Worm (Caenorhabditis elegans): ENCODE measurements around the gene snr-1.

The snr-1 gene

DNA sequence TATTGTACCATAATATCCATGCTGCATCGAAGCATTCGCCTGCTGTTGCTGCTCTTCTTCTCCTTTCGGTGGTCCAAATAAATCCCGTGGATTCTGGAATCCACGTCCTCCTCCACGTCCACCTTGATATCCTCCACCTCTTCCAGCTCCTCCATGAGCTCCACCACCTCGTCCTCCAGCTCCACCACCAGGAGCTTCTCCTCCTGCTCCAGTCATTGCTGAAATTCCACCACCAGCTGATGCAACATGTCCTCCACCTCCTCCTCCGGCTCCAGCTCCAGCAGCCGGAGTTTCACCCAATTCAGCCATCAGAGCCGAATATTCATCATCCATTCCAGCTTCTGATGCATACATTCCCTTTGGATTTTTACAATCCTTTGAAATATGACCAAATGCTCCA is 17.7 kb downstream of the snr-1 start:
- TF ChIP-seq aha-1 (tag) = peak; percentile 35
- TF ChIP-seq daf-8 (GFP tag; IDR thresholded peaks at IDR 0.05) = no peak
- TF ChIP-seq ceh-28 (tag; optimal IDR thresholded peaks at IDR 0.05) = no peak
- no peak for TF ChIP-seq nhr-77 (tag; optimal IDR thresholded peaks at IDR 0.05)
- TF ChIP-seq Y75B8A.6 (GFP tag; IDR thresholded peaks at IDR 0.05) = no peak
- TF ChIP-seq tra-1 (GFP tag; IDR thresholded peaks at IDR 0.05) = no peak
- TF ChIP-seq tag-97 (GFP tag; IDR thresholded peaks at IDR 0.05) = no peak
- TF ChIP-seq F10B5.3 (tag; optimal IDR thresholded peaks at IDR 0.05) = no peak
- peak; percentile 88 for TF ChIP-seq set-16 (GFP tag; IDR thresholded peaks at IDR 0.05)
- no peak for TF ChIP-seq daf-16 (GFP tag; optimal IDR thresholded peaks at IDR 0.05)
- no peak for TF ChIP-seq daf-16 (tag; optimal IDR thresholded peaks at IDR 0.05)

DNA sequence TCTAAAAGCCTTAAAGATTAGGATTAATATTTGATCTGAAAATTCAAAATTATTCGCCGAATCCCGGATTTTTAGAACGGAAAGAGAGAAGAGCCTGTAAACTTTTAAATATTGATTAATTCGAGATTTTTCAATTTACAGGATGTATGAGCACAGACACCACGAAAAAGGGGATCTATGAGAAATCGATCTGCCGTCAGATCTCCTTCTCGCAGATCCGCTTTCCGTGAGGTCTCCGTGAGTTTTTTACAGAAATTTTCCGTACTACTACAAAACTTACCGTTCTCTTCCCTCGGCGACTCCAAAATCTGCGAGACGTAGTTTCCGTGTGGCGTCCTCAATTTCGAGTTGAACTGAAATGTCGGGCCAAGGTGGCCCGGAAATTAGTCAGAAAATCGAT is 20.4 kb downstream of the snr-1 start:
- TF ChIP-seq ZK337.2 (GFP tag; IDR thresholded peaks at IDR 0.05) (0 out of 2 replicates have a peak, but pooled peaks have one; percentile 15), arid-1 (GFP tag; conservative IDR thresholded peaks at IDR 0.05) (0 out of 2 replicates have a peak, but pooled peaks have one; percentile 25), ceh-62 (tag; optimal IDR thresholded peaks at IDR 0.05) (no peak), ces-1 (GFP tag; optimal IDR thresholded peaks at IDR 0.05) (no peak)

DNA sequence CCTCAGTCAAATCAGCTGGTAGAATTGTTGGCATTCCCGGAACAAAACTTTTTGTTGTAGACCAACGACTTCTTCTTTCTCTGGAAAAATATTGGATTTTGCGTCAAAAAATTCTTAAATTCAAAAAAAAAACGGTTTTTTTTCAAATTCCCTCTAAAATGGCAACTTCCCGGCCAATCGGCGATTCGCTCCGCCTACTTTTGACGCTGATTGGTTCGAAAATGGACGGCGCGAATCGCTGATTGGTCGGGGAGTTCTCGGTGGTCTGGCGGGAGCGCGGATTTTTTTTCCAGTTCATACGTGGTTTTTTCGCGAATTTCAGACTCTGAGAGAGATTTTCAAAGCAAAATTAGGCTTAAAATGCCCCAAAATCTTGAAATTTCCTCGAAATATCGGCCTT is 21.0 kb downstream of the snr-1 start:
- TF ChIP-seq arid-1 (GFP tag; conservative IDR thresholded peaks at IDR 0.05) (no peak), tra-1 (GFP tag; IDR thresholded peaks at IDR 0.05) (no peak), mep-1 (tag; optimal IDR thresholded peaks at IDR 0.05) (no peak), saeg-2 (GFP tag; IDR thresholded peaks at IDR 0.05) (no peak), daf-16 (GFP tag; optimal IDR thresholded peaks at IDR 0.05) (no peak), daf-16 (tag; optimal IDR thresholded peaks at IDR 0.05) (no peak), ceh-20 (GFP tag; IDR thresholded peaks at IDR 0.05) (no peak), jun-1 (tag; optimal IDR thresholded peaks at IDR 0.05) (no peak), nhr-76 (tag; optimal IDR thresholded peaks at IDR 0.05) (no peak), mxl-2 (GFP tag; conservative IDR thresholded peaks at IDR 0.05) (no peak), dpl-1 (GFP tag; optimal IDR thresholded peaks at IDR 0.05) (no peak), daf-19 (GFP tag; conservative IDR thresholded peaks at IDR 0.05) (no peak), tag-97 (GFP tag; IDR thresholded peaks at IDR 0.05) (no peak)

DNA sequence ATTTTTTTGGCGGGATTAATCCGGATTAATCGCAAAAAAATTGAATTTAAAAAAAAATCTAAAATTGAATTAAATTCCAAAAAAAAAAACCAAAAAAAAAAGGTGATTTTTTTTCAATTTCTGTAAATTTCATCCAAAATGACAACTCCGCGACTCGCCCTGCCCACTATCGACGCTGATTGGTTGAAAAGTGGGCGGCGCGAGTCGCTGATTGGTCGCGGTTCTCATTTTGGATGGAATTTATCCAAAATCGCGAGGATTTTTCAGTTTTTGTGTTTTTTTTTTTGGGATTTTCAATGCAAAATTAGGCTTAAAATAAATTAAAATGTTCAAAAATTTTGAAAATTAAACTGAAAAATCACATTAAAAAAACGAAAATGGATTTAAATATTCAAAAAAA is 21.6 kb downstream of the snr-1 start:
- no peak for TF ChIP-seq Y5F2A.4 (GFP tag; optimal IDR thresholded peaks at IDR 0.05)
- no peak for TF ChIP-seq nhr-41 (GFP tag; IDR thresholded peaks at IDR 0.05)
- no peak for TF ChIP-seq unc-62 (GFP tag; optimal IDR thresholded peaks at IDR 0.05 in 1 of 2)
- no peak for TF ChIP-seq unc-62 (tag; optimal IDR thresholded peaks at IDR 0.05)
- TF ChIP-seq mep-1 (tag; optimal IDR thresholded peaks at IDR 0.05) = no peak
- TF ChIP-seq T20F7.1 (GFP tag; optimal IDR thresholded peaks at IDR 0.05) = no peak
- TF ChIP-seq lin-39 (tag; optimal IDR thresholded peaks at IDR 0.05) = no peak
- TF ChIP-seq nhr-11 (tag; optimal IDR thresholded peaks at IDR 0.05) = no peak
- TF ChIP-seq lin-38 (GFP tag; IDR thresholded peaks at IDR 0.05) = no peak
- no peak for TF ChIP-seq T26A8.4 (GFP tag; IDR thresholded peaks at IDR 0.05)
- TF ChIP-seq ztf-7 (tag; optimal IDR thresholded peaks at IDR 0.05) = no peak
- no peak for TF ChIP-seq mdt-29 (GFP tag; IDR thresholded peaks at IDR 0.05)
- TF ChIP-seq daf-8 (GFP tag; IDR thresholded peaks at IDR 0.05) = no peak
- no peak for TF ChIP-seq mdl-1 (tag; optimal IDR thresholded peaks at IDR 0.05)
- no peak for TF ChIP-seq spr-3 (GFP tag; optimal IDR thresholded peaks at IDR 0.05)
- no peak for TF ChIP-seq hlh-11 (tag; optimal IDR thresholded peaks at IDR 0.05)
- TF ChIP-seq ZK546.5 (tag; optimal IDR thresholded peaks at IDR 0.05) = no peak

Data from whole organism, L4 larva.